Worm (Caenorhabditis elegans) whole organism, L1 larva: ENCODE data around the gene C36C9.5.
A peak's percentile ranks its signal among the peaks of the same experiment; 100 is the strongest.

Source experiments
- C04F5.9 ChIP-seq: sonication (generic microtip); optimal IDR thresholded peaks from 2 replicates; lab custom pipeline; 2016; ENCODE audit warnings: missing genetic modification characterization, missing compliant biosample characterization
- Y116A8C.19 ChIP-seq: sonication (generic microtip); optimal IDR thresholded peaks from 2 replicates; lab custom pipeline; 2016; ENCODE audit warnings: missing compliant biosample characterization, missing genetic modification characterization, borderline replicate concordance
- aly-2 ChIP-seq: fragments of 150-350 bp; optimal IDR thresholded peaks from 2 replicates; lab custom pipeline; 2014; ENCODE audit warnings: missing biosample characterization, missing genetic modification characterization
- blmp-1 ChIP-seq: fragments of 150-350 bp; optimal IDR thresholded peaks from 2 replicates; lab custom pipeline; 2014; ENCODE audit warnings: missing biosample characterization, missing genetic modification characterization
- ceh-63 ChIP-seq: fragments of 200-800 bp; sonication (Bioruptor generic); optimal IDR thresholded peaks from 2 replicates; lab custom pipeline; 2018; ENCODE audit warnings: mild to moderate bottlenecking, missing genetic modification characterization, missing compliant biosample characterization
- ceh-88 ChIP-seq: fragments of 200-800 bp; sonication (Bioruptor generic); IDR thresholded peaks from 2 replicates; pipeline ENCODE4 v1.3.6; 2022; ENCODE audit warnings: missing genetic modification characterization, missing compliant biosample characterization
- dpl-1 ChIP-seq, 3 experiments: fragments of 150-350 bp in 2 of 3; sonication (generic microtip) in 1 of 3; optimal IDR thresholded peaks; 2 replicates each; lab custom pipeline; 2014 to 2017; ENCODE audit warnings: missing biosample characterization in 3 of 3, missing genetic modification characterization in 3 of 3, missing genetic modification reagents in 3 of 3
- dsc-1 ChIP-seq: sonication (generic microtip); optimal IDR thresholded peaks from 2 replicates; lab custom pipeline; 2016; ENCODE audit warnings: mild to moderate bottlenecking, missing genetic modification characterization, missing compliant biosample characterization
- efl-1 ChIP-seq, 4 experiments: fragments of 150-350 bp; optimal IDR thresholded peaks in 3 of 4; peaks in 1 of 4; 1 replicate in 1 of 4; 2 replicates in 3 of 4; lab custom pipeline; 2014; ENCODE audit warnings: missing biosample characterization in 2 of 4, missing genetic modification characterization in 2 of 4, missing genetic modification reagents in 2 of 4
- efl-3 ChIP-seq: fragments of 200-800 bp; sonication (Bioruptor generic); optimal IDR thresholded peaks from 2 replicates; lab custom pipeline; 2018; ENCODE audit warnings: mild to moderate bottlenecking, missing genetic modification characterization, missing compliant biosample characterization
- egl-27 ChIP-seq, 2 experiments: fragments of 150-350 bp in 1 of 2; sonication (generic microtip); optimal IDR thresholded peaks; 3 replicates each; lab custom pipeline; 2017 to 2018; ENCODE audit warnings: missing biosample characterization in 2 of 2, missing genetic modification characterization in 2 of 2, missing genetic modification reagents in 2 of 2
- fkh-4 ChIP-seq: sonication (generic microtip); optimal IDR thresholded peaks from 2 replicates; lab custom pipeline; 2016; ENCODE audit warnings: missing compliant biosample characterization, missing genetic modification characterization, borderline replicate concordance
- fkh-8 ChIP-seq: sonication (generic microtip); optimal IDR thresholded peaks from 2 replicates; lab custom pipeline; 2016; ENCODE audit warnings: mild to moderate bottlenecking, missing genetic modification characterization, missing compliant biosample characterization
- fos-1 ChIP-seq: fragments of 150-350 bp; optimal IDR thresholded peaks from 2 replicates; lab custom pipeline; 2014; ENCODE audit warnings: missing biosample characterization, missing genetic modification characterization
- hlh-17 ChIP-seq: fragments of 200-800 bp; sonication (Bioruptor generic); optimal IDR thresholded peaks from 2 replicates; lab custom pipeline; 2018; ENCODE audit warnings: missing genetic modification characterization, mild to moderate bottlenecking, missing compliant biosample characterization, moderate library complexity, borderline replicate concordance
- irx-1 ChIP-seq: sonication (generic microtip); optimal IDR thresholded peaks from 2 replicates; lab custom pipeline; 2016; ENCODE audit warnings: missing genetic modification characterization, missing compliant biosample characterization
- lin-35 ChIP-seq, 2 experiments: fragments of 150-350 bp; optimal IDR thresholded peaks; 2 replicates each; lab custom pipeline; 2014; ENCODE audit warnings: missing biosample characterization in 2 of 2, missing genetic modification characterization in 2 of 2, missing genetic modification reagents in 2 of 2
- mep-1 ChIP-seq: fragments of 150-350 bp; optimal IDR thresholded peaks from 2 replicates; lab custom pipeline; 2014; ENCODE audit warnings: missing biosample characterization, missing genetic modification characterization
- nhr-12 ChIP-seq: sonication (generic microtip); optimal IDR thresholded peaks from 2 replicates; lab custom pipeline; 2017; ENCODE audit warnings: missing biosample characterization, missing genetic modification characterization
- nhr-19 ChIP-seq: fragments of 200-800 bp; sonication (Bioruptor generic); conservative IDR thresholded peaks from 2 replicates; pipeline ENCODE4 v1.3.6; 2022; ENCODE audit warnings: missing genetic modification characterization, missing compliant biosample characterization
- nhr-20 ChIP-seq: sonication (generic microtip); optimal IDR thresholded peaks from 2 replicates; lab custom pipeline; 2016; ENCODE audit warnings: mild to moderate bottlenecking, missing genetic modification characterization, missing compliant biosample characterization
- nhr-28 ChIP-seq: fragments of 150-350 bp; optimal IDR thresholded peaks from 2 replicates; lab custom pipeline; 2014; ENCODE audit warnings: missing biosample characterization, missing genetic modification characterization
- nhr-85 ChIP-seq: sonication (generic microtip); peaks from one replicate; lab custom pipeline; 2016; ENCODE audit warnings: missing genetic modification characterization, inconsistent platforms, missing compliant biosample characterization
- pax-3 ChIP-seq: fragments of 200-800 bp; sonication (Bioruptor generic); optimal IDR thresholded peaks from 2 replicates; lab custom pipeline; 2018; ENCODE audit warnings: mild to moderate bottlenecking, missing genetic modification characterization, moderate library complexity, missing compliant biosample characterization
- rnt-1 ChIP-seq: sonication (generic microtip); optimal IDR thresholded peaks from 2 replicates; lab custom pipeline; 2016; ENCODE audit warnings: mild to moderate bottlenecking, missing genetic modification characterization, moderate library complexity, missing compliant biosample characterization
- skn-1 ChIP-seq: fragments of 150-350 bp; optimal IDR thresholded peaks from 2 replicates; lab custom pipeline; 2014; ENCODE audit warnings: missing biosample characterization, missing genetic modification characterization
- snu-23 ChIP-seq: sonication (generic microtip); optimal IDR thresholded peaks from 2 replicates; lab custom pipeline; 2016; ENCODE audit warnings: missing genetic modification characterization, missing compliant biosample characterization
- sptf-1 ChIP-seq: fragments of 150-350 bp; optimal IDR thresholded peaks from 2 replicates; lab custom pipeline; 2014; ENCODE audit warnings: missing biosample characterization, missing genetic modification characterization
- sup-37 ChIP-seq: fragments of 200-800 bp; sonication (Bioruptor generic); optimal IDR thresholded peaks from 2 replicates; lab custom pipeline; 2018; ENCODE audit warnings: mild to moderate bottlenecking, missing genetic modification characterization, missing compliant biosample characterization
- zip-4 ChIP-seq: fragments of 200-800 bp; sonication (Bioruptor generic); optimal IDR thresholded peaks from 2 replicates; lab custom pipeline; 2018; ENCODE audit warnings: mild to moderate bottlenecking, missing genetic modification characterization, moderate library complexity, missing compliant biosample characterization

C36C9.5 gene

DNA sequence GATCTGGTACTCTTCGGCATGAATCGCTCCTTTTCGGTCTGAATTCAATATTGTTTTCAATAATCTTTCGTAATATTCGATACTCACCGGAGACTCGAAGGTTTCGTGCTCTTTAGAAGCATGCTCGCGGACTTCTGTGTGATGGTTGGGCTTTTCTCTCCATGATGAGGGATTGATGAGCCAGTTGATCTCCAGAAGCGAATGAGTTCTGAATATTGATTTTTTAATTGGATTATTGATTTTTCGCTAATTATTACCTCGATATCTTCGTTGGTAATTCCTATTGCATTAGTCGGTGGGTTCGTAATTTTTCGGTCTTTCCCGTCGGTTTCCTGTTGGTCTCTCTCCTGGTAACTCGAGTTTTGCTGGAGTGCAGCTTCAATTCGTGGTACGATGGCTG, 36.7 kb downstream of the C36C9.5 start:
- no peak for TF ChIP-seq efl-1 (optimal IDR thresholded peaks at IDR 0.05; lab: Kevin White, UChicago)
- peak in 1 of 2 experiments; percentile 33 for TF ChIP-seq efl-1 (GFP tag; optimal IDR thresholded peaks at IDR 0.05 in 1 of 2; lab: Kevin White, UChicago)
- no peak for TF ChIP-seq aly-2 (tag; lab: Kevin White, UChicago)

DNA sequence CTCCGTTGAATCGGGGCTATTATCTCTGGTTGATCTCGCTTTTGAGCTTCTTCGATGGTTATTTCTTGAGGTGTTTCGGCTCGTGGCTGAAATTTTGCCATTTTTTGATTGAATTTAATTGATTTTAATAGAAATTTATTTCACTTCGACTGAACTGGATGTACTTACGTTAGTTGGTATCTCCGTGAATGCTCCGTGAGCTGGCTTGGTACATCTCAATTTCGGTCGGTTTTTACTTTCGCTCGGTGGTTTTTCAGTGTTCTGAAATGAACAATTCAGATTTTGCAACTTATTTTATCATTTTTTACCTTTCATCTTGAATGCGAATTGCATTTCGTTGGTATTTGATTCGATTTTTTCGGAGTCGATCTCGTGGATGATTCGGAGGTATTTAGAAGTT, 38.8 kb downstream of the C36C9.5 start, which contains the start of gene R09H3.2:
TSS of gene R09H3.2 (minus strand) at position 101 of the 400 bp plus-strand sequence.
- no peak for TF ChIP-seq fkh-4 (tag; lab: Kevin White, UChicago)
- no peak for TF ChIP-seq efl-1 (optimal IDR thresholded peaks at IDR 0.05; lab: Kevin White, UChicago)
- TF ChIP-seq efl-1 (GFP tag; optimal IDR thresholded peaks at IDR 0.05 in 1 of 2; lab: Kevin White, UChicago): peak in 1 of 2 experiments; percentile 5

DNA sequence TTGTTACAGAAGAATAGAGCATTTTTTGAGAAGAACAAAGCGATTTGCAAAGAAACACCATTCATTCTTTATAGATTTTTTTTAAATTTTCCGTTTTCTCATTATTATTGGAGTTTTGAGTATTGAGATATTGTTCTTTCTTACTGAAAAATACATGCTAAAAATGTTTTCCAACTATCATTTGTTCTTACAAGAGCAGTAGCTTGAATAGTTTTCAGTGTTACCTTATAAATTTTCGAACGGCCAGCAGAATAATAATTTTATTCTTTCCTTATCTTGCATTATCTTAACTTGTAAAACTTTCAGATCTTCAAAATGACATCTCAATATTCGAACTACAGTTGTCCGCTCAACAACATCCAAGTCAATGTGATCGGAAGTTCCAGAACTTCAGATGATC, 48.5 kb downstream of the C36C9.5 start, which contains the start of gene tbx-32:
TSS of gene tbx-32 (plus strand) at position 301 of the 400 bp plus-strand sequence.
- no peak for TF ChIP-seq dpl-1 (GFP tag; optimal IDR thresholded peaks at IDR 0.05; lab: Kevin White, UChicago)
- TF ChIP-seq nhr-20 (tag; lab: Kevin White, UChicago): no peak
- TF ChIP-seq mep-1 (tag; lab: Kevin White, UChicago): no peak
- no peak for TF ChIP-seq irx-1 (tag; lab: Kevin White, UChicago)
- no peak for TF ChIP-seq rnt-1 (tag; lab: Kevin White, UChicago)
- no peak for TF ChIP-seq C04F5.9 (tag; lab: Kevin White, UChicago)
- no peak for TF ChIP-seq zip-4 (GFP tag; lab: Kevin White, UChicago)
- no peak for TF ChIP-seq ceh-88 (GFP tag; lab: Robert Waterston, UW)
- TF ChIP-seq nhr-28 (tag; lab: Kevin White, UChicago): no peak
- TF ChIP-seq lin-35 (GFP tag; optimal IDR thresholded peaks at IDR 0.05; lab: Kevin White, UChicago): no peak
- TF ChIP-seq nhr-85: no peak

- TF ChIP-seq nhr-12 (tag; lab: Kevin White, UChicago) (no peak), egl-27 (tag; optimal IDR thresholded peaks at IDR 0.05; lab: Kevin White, UChicago) (no peak), efl-3 (no peak), dsc-1 (tag; lab: Kevin White, UChicago) (no peak), skn-1 (no peak), fos-1 (tag; lab: Kevin White, UChicago) (no peak)
These were observed 49.6 kb downstream of the C36C9.5 start, which contains the start of gene ZK380.6 for ce11 chrX:1654146-1654545. Gene ZK380.6 (plus strand): TSS chrX:1654446.

- TF ChIP-seq sptf-1 (no peak), fkh-8 (tag; lab: Kevin White, UChicago) (no peak), sup-37 (no peak), Y116A8C.19 (tag; lab: Kevin White, UChicago) (no peak), pax-3 (tag; lab: Kevin White, UChicago) (no peak), hlh-17 (GFP tag; lab: Kevin White, UChicago) (no peak), ceh-63 (GFP tag; lab: Kevin White, UChicago) (no peak), snu-23 (GFP tag; lab: Kevin White, UChicago) (no peak), blmp-1 (tag; lab: Kevin White, UChicago) (no peak), nhr-19 (GFP tag; lab: Robert Waterston, UW) (no peak)
These were observed 52.1 kb downstream of the C36C9.5 start, which contains the start of gene ZK380.4 for ce11 chrX:1651668-1652067. Gene ZK380.4 (minus strand): TSS chrX:1651994.
